Worm (Caenorhabditis elegans): ENCODE measurements around the gene mpst-1.

- no peak for TF ChIP-seq W03F9.2 (tag; optimal IDR thresholded peaks at IDR 0.05)
- no peak for TF ChIP-seq dao-5 (tag; optimal IDR thresholded peaks at IDR 0.05)
Measured at ce11 chrV:11777846-11778245, 49.0 kb downstream of the mpst-1 start.

All from whole organism, L4/young adult.